Worm (Caenorhabditis elegans) whole organism, late embryonic: ENCODE data around the gene ZK686.6.

Experiments
- dve-1 ChIP-seq: sonication (generic microtip); optimal IDR thresholded peaks from 2 replicates; lab custom pipeline; 2017; ENCODE audit warnings: antibody characterized with exemption, mild to moderate bottlenecking, missing genetic modification characterization, missing compliant biosample characterization
- elt-4 ChIP-seq: sonication (generic microtip); optimal IDR thresholded peaks from 2 replicates; lab custom pipeline; 2016; ENCODE audit warnings: missing genetic modification characterization, missing compliant biosample characterization
- ets-4 ChIP-seq: sonication (generic microtip); optimal IDR thresholded peaks from 2 replicates; lab custom pipeline; 2016; ENCODE audit warnings: missing genetic modification characterization, missing compliant biosample characterization
- fkh-10 ChIP-seq: fragments of 150-350 bp; optimal IDR thresholded peaks from 2 replicates; lab custom pipeline; 2014; ENCODE audit warnings: missing biosample characterization, missing genetic modification reagents, missing genetic modification characterization
- hlh-13 ChIP-seq: fragments of 200-800 bp; sonication (Bioruptor generic); optimal IDR thresholded peaks from 2 replicates; lab custom pipeline; 2018; ENCODE audit warnings: mild to moderate bottlenecking, missing genetic modification characterization, missing compliant biosample characterization
- npax-4 ChIP-seq: sonication (generic microtip); optimal IDR thresholded peaks from 2 replicates; lab custom pipeline; 2016; ENCODE audit warnings: missing genetic modification characterization, missing compliant biosample characterization
- pag-3 ChIP-seq: sonication (generic microtip); optimal IDR thresholded peaks from 2 replicates; lab custom pipeline; 2016; ENCODE audit warnings: missing compliant biosample characterization, missing genetic modification characterization, borderline replicate concordance
- pha-4 ChIP-seq: fragments of 150-350 bp; optimal IDR thresholded peaks from 2 replicates; lab custom pipeline; 2018; ENCODE audit warnings: missing biosample characterization, missing genetic modification reagents, missing genetic modification characterization
- pqm-1 ChIP-seq: sonication (generic microtip); optimal IDR thresholded peaks from 2 replicates; lab custom pipeline; 2016; ENCODE audit warnings: missing genetic modification characterization, missing compliant biosample characterization

DNA sequence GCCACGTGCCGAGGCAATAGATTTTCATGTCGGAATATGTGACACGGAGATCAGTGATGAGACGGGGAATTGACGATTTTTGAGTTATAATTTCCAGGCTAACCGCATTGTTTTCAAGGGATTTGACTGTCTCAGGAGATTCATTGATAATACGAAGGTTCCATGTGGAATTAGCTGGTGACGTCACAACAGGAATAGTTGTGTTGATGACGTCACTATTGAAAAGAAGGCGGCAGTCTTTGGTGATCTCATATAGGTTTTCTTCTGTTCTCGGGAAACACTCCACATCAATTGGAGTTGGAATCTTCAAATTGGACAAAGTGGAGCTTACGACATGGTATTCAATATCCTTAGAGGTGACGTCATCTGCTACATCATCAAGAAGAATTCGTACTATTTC, 29.6 kb downstream of the ZK686.6 start:
- no peak for TF ChIP-seq pqm-1 (tag; lab: Kevin White, UChicago)
- no peak for TF ChIP-seq npax-4 (tag; lab: Kevin White, UChicago)
- no peak for TF ChIP-seq dve-1 (tag; lab: Kevin White, UChicago)
- TF ChIP-seq fkh-10, result no peak
- TF ChIP-seq hlh-13 (GFP tag; lab: Kevin White, UChicago), result no peak
- no peak for TF ChIP-seq pag-3 (tag; lab: Kevin White, UChicago)
- TF ChIP-seq ets-4, result no peak
- TF ChIP-seq pha-4 (tag; lab: Kevin White, UChicago), result no peak
- TF ChIP-seq elt-4 (tag; lab: Kevin White, UChicago), result no peak
